Worm (Caenorhabditis elegans) whole organism, L4/young adult: ENCODE data around the gene C54F6.6.

Source experiments
- W03F9.2 ChIP-seq: fragments of 150-350 bp; optimal IDR thresholded peaks from 2 replicates; lab custom pipeline; 2014; ENCODE audit warnings: missing biosample characterization, missing genetic modification characterization
- him-1 ChIP-seq: sonication (generic microtip); optimal IDR thresholded peaks from 2 replicates; lab custom pipeline; 2016; ENCODE audit warnings: missing genotype, missing genetic modification reagents, missing genetic modification characterization, missing compliant biosample characterization

- TF ChIP-seq W03F9.2, result no peak
- TF ChIP-seq him-1 (tag; lab: Kevin White, UChicago), result no peak
Measured at ce11 chrV:7487518-7487917, 36.0 kb upstream of the C54F6.6 start, which contains the start of gene srbc-7.
